Worm (Caenorhabditis elegans): ENCODE data around the gene M03F4.4.

Gene M03F4.4

DNA sequence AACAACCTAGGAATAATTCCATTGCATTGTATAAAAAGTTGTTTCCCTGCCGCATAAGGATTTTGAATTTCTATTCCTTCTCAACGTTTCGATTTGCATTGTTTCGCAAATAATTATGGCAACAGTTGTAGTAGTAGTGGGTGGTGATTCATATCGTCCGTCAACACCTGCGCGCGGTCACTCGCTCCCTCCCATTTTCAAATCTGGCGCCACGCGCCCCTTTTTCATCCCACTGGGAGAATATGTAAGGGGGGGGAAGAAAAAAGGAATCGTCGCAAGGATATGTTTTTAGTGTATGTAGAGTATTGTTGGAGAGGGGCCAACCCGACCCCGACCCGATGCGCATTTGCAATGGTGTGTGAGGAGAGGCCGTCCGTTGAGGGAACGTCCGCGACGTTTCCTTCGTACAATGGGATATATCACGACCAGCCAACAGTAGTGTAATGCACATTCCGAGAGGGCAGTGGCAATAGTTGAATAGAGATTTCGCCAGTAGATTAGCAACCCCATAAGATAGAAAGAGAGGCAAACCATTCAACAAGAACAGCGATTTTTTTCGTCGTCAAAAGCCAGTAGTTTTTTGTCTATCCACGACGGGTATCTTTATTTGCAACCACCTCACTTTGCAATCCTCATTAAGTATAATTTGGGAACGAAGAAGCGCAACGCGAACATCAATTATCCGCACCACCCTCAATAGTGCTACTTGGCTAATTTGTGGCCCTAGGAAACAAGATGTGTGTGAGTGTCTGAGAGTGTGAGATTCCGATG, 3.9 kb upstream of the M03F4.4 start (continued):
- TF ChIP-seq R02D3.7 (tag; optimal IDR thresholded peaks at IDR 0.05) (no peak), ceh-32 (tag; optimal IDR thresholded peaks at IDR 0.05; ENCODE audit: poor library complexity) (no peak), snpc-1.2 (GFP tag; IDR thresholded peaks at IDR 0.05) (no peak; the same call in 1 of the 2 replicates), dmd-8 (GFP tag; IDR thresholded peaks at IDR 0.05) (no peak), mep-1 (tag; optimal IDR thresholded peaks at IDR 0.05) (no peak), nhr-6 (tag; optimal IDR thresholded peaks at IDR 0.05) (no peak), ama-1 (optimal IDR thresholded peaks at IDR 0.05) (no peak), T20F7.1 (GFP tag; optimal IDR thresholded peaks at IDR 0.05) (no peak), lin-38 (GFP tag; IDR thresholded peaks at IDR 0.05) (no peak), nhr-10 (tag; optimal IDR thresholded peaks at IDR 0.05) (no peak), unc-130 (GFP tag; optimal IDR thresholded peaks at IDR 0.05) (no peak)

ce11 chrX:4960422-4960821, 3.2 kb upstream of the M03F4.4 start, which contains the start of gene act-4:
act-4 (plus strand) TSS chrX:4960621.
- TF ChIP-seq tag-97 (GFP tag; IDR thresholded peaks at IDR 0.05) (no peak), lin-15B (tag; optimal IDR thresholded peaks at IDR 0.05) (no peak), mxl-3 (GFP tag; optimal IDR thresholded peaks at IDR 0.05) (no peak), ztf-7 (tag; optimal IDR thresholded peaks at IDR 0.05) (no peak), lim-7 (GFP tag; IDR thresholded peaks at IDR 0.05) (no peak), ceh-44 (GFP tag; IDR thresholded peaks at IDR 0.05) (no peak), madf-5 (GFP tag; IDR thresholded peaks at IDR 0.05) (no peak), nhr-77 (tag; optimal IDR thresholded peaks at IDR 0.05) (no peak), hif-1 (tag; optimal IDR thresholded peaks at IDR 0.05) (peak in 1 of 2 experiments; percentile 4), mdl-1 (tag; optimal IDR thresholded peaks at IDR 0.05) (peak in 1 of 2 experiments; percentile 49), nhr-102 (tag; optimal IDR thresholded peaks at IDR 0.05) (no peak), nhr-111 (GFP tag; optimal IDR thresholded peaks at IDR 0.05) (no peak), snpc-4 (tag; optimal IDR thresholded peaks at IDR 0.05) (no peak), egl-43 (GFP tag; IDR thresholded peaks at IDR 0.05) (peak; percentile 81), set-16 (GFP tag; IDR thresholded peaks at IDR 0.05) (peak; percentile 91), aha-1 (tag) (peak; percentile 94), F10B5.3 (tag; optimal IDR thresholded peaks at IDR 0.05) (peak; percentile 32), dmd-9 (GFP tag; IDR thresholded peaks at IDR 0.05) (0 out of 2 replicates have a peak, but pooled peaks have one; percentile 59), mes-2 (tag; optimal IDR thresholded peaks at IDR 0.05; ENCODE audit: poor library complexity, severe bottlenecking) (peak; percentile 46), saeg-2 (GFP tag; IDR thresholded peaks at IDR 0.05) (no peak), ceh-62 (tag; optimal IDR thresholded peaks at IDR 0.05) (no peak), ceh-20 (GFP tag; IDR thresholded peaks at IDR 0.05) (0 out of 2 replicates have a peak, but pooled peaks have one; percentile 22), fos-1 (tag; optimal IDR thresholded peaks at IDR 0.05) (no peak), hlh-11 (tag; optimal IDR thresholded peaks at IDR 0.05) (peak; percentile 58), daf-16 (GFP tag; optimal IDR thresholded peaks at IDR 0.05) (peak in 1 of 2 experiments; percentile 4), daf-16 (tag; optimal IDR thresholded peaks at IDR 0.05) (no peak), zip-2 (tag; optimal IDR thresholded peaks at IDR 0.05) (no peak), F37D6.2 (tag; optimal IDR thresholded peaks at IDR 0.05) (peak; percentile 38), zag-1 (tag; optimal IDR thresholded peaks at IDR 0.05) (no peak), nhr-42 (GFP tag; IDR thresholded peaks at IDR 0.05) (no peak), mep-1 (tag; optimal IDR thresholded peaks at IDR 0.05) (peak; percentile 77), nhr-11 (tag; optimal IDR thresholded peaks at IDR 0.05) (peak; percentile 53), lin-38 (GFP tag; IDR thresholded peaks at IDR 0.05) (no peak), T20F7.1 (GFP tag; optimal IDR thresholded peaks at IDR 0.05) (no peak), T26A8.4 (GFP tag; IDR thresholded peaks at IDR 0.05) (0 out of 2 replicates have a peak, but pooled peaks have one; percentile 17), pha-4 (GFP tag; IDR thresholded peaks at IDR 0.05) (peak; percentile 51; the same call in 1 of the 2 replicates), pha-4 (tag; optimal IDR thresholded peaks at IDR 0.05) (no peak), tra-1 (GFP tag; IDR thresholded peaks at IDR 0.05) (0 out of 2 replicates have a peak, but pooled peaks have one; percentile 21), rbr-2 (tag; optimal IDR thresholded peaks at IDR 0.05) (peak; percentile 64), ceh-32 (tag; optimal IDR thresholded peaks at IDR 0.05; ENCODE audit: poor library complexity) (peak; percentile 29), php-3 (GFP tag; IDR thresholded peaks at IDR 0.05) (no peak), zfp-3 (GFP tag; conservative IDR thresholded peaks at IDR 0.05) (no peak)

All from whole organism, L4 larva.